Fruit fly (Drosophila melanogaster): ENCODE data around the gene Ets96B.
A peak's percentile ranks its signal among the peaks of the same experiment; 100 is the strongest.

Ets96B gene

dm6 chr3R:24771273-24772231 lies 16.3 kb upstream of the Ets96B start, which contains the start of gene CG42331 (continued):
- peak; percentile 3; the same call in 1 of the 2 replicates for TF ChIP-seq CG5953 (GFP tag; IDR thresholded peaks at IDR 0.05)
- peak; percentile 42 for TF ChIP-seq CG17829 (tag; optimal IDR thresholded peaks at IDR 0.05)
- TF ChIP-seq pita (GFP tag; optimal IDR thresholded peaks at IDR 0.05): no peak
- TF ChIP-seq fu2 (GFP tag; optimal IDR thresholded peaks at IDR 0.05): peak; percentile 39
- peak; percentile 35; the same call in 1 of the 3 replicates for TF ChIP-seq so (GFP tag; IDR thresholded peaks at IDR 0.05)
- peak; percentile 57 for TF ChIP-seq shn (GFP tag; optimal IDR thresholded peaks at IDR 0.05)
- no peak for TF ChIP-seq chn (GFP tag; optimal IDR thresholded peaks at IDR 0.05)
- peak; percentile 6 for TF ChIP-seq psq (GFP tag; optimal IDR thresholded peaks at IDR 0.05)
- TF ChIP-seq CG9609 (GFP tag; optimal IDR thresholded peaks at IDR 0.05): peak; percentile 18
- no peak for TF ChIP-seq TFAM (GFP tag; optimal IDR thresholded peaks at IDR 0.05)
- no peak for TF ChIP-seq Dip2 (GFP tag; IDR thresholded peaks at IDR 0.05)
- TF ChIP-seq esg (GFP tag; conservative IDR thresholded peaks at IDR 0.05): peak; percentile 27
- no peak for TF ChIP-seq CG11696 (GFP tag; IDR thresholded peaks at IDR 0.05)
- TF ChIP-seq Ssrp (tag; optimal IDR thresholded peaks at IDR 0.05): peak; percentile 51
- no peak for TF ChIP-seq CG7928 (GFP tag; optimal IDR thresholded peaks at IDR 0.05)
- TF ChIP-seq Nf-YB (GFP tag; optimal IDR thresholded peaks at IDR 0.05): peak; percentile 29
- TF ChIP-seq CG16813 (GFP tag; IDR thresholded peaks at IDR 0.05; ENCODE audit: partially characterized antibody): no peak
- no peak for TF ChIP-seq CG11398 (GFP tag; optimal IDR thresholded peaks at IDR 0.05)
- TF ChIP-seq ems (GFP tag; optimal IDR thresholded peaks at IDR 0.05): peak; percentile 48
- peak; percentile 65 for TF ChIP-seq Xbp1 (GFP tag; optimal IDR thresholded peaks at IDR 0.05)
- no peak for TF ChIP-seq Doc3 (GFP tag; IDR thresholded peaks at IDR 0.05; ENCODE audit: partially characterized antibody)
- TF ChIP-seq Dip3 (GFP tag; optimal IDR thresholded peaks at IDR 0.05): peak; percentile 46
- TF ChIP-seq exex (tag; optimal IDR thresholded peaks at IDR 0.05): peak; percentile 65
- TF ChIP-seq ash1 (GFP tag; optimal IDR thresholded peaks at IDR 0.05): no peak
- TF ChIP-seq MBD-R2 (GFP tag; IDR thresholded peaks at IDR 0.05): peak; percentile 32; the same call in 1 of the 2 replicates
- TF ChIP-seq CG15601 (tag; optimal IDR thresholded peaks at IDR 0.05): peak; percentile 31
- no peak for TF ChIP-seq bbx (GFP tag; IDR thresholded peaks at IDR 0.05; ENCODE audit: partially characterized antibody)
- peak; percentile 30 for TF ChIP-seq CG7372 (GFP tag; IDR thresholded peaks at IDR 0.05)
- no peak for TF ChIP-seq CG11560 (tag; IDR thresholded peaks at IDR 0.05)
- TF ChIP-seq bigmax (GFP tag; optimal IDR thresholded peaks at IDR 0.05): no peak
- no peak for TF ChIP-seq br (optimal IDR thresholded peaks at IDR 0.05)
- peak; percentile 48; the same call in 1 of the 2 replicates for TF ChIP-seq al (GFP tag; IDR thresholded peaks at IDR 0.05)
- TF ChIP-seq ATbp (GFP tag; optimal IDR thresholded peaks at IDR 0.05): peak; percentile 66
- TF ChIP-seq CG10431 (GFP tag; optimal IDR thresholded peaks at IDR 0.05): no peak
- peak; percentile 78 for TF ChIP-seq CG2120 (GFP tag; optimal IDR thresholded peaks at IDR 0.05)
- no peak for TF ChIP-seq CG7357 (GFP tag; IDR thresholded peaks at IDR 0.05)
- peak; percentile 78 for TF ChIP-seq lab (GFP tag; optimal IDR thresholded peaks at IDR 0.05)
- peak; percentile 46; the same call in 1 of the 2 replicates for TF ChIP-seq CG10366 (GFP tag; IDR thresholded peaks at IDR 0.05)
- TF ChIP-seq CG12236 (GFP tag; optimal IDR thresholded peaks at IDR 0.05): no peak
- TF ChIP-seq Poxn (GFP tag; IDR thresholded peaks at IDR 0.05): no peak
- peak; percentile 38 for TF ChIP-seq CG6683 (GFP tag; optimal IDR thresholded peaks at IDR 0.05)
- no peak for TF ChIP-seq vfl (GFP tag; optimal IDR thresholded peaks at IDR 0.05)
- TF ChIP-seq NFAT (GFP tag; IDR thresholded peaks at IDR 0.05): peak; percentile 2; the same call in 1 of the 2 replicates
- TF ChIP-seq vvl (GFP tag; IDR thresholded peaks at IDR 0.05): no peak
- TF ChIP-seq Atf6 (GFP tag; IDR thresholded peaks at IDR 0.05): peak; percentile 56; the same call in 1 of the 2 replicates
- no peak for TF ChIP-seq Dfd (GFP tag; optimal IDR thresholded peaks at IDR 0.05)
- TF ChIP-seq CG17612 (GFP tag; IDR thresholded peaks at IDR 0.05): no peak
- no peak for TF ChIP-seq Neu2 (GFP tag; optimal IDR thresholded peaks at IDR 0.05; ENCODE audit: borderline replicate concordance)
- TF ChIP-seq dmrt11E (tag; optimal IDR thresholded peaks at IDR 0.05): no peak
